Fruit fly (Drosophila melanogaster): Measurements from ENCODE around the gene CG4592.

Gene CG4592

DNA sequence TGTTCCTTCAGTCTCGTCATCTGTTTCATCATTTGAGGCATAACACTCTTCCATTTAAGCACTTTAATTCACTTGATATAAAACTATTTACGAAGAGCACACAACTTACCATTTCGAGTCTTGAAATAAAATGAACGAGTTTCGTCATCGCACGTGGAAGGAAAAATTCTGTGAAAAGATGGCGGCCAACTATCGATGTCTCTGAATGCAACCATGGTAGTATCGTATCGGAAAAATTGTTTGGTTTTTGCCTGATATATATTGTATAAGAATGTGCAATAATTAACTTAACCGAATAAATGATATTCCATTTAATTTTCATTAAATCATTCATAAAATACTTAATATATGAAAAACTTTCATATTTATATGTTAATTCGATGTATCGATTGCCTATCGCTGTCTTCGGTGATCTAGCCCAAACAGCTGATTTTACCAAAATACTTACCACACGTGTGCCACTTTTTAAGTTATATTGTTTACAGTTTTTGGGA, 26.5 kb upstream of the CG4592 start, which contains the start of gene Bka (continued):
- TF ChIP-seq CG1792 (GFP tag; optimal IDR thresholded peaks at IDR 0.05) (no peak), Pdp1 (GFP tag; optimal IDR thresholded peaks at IDR 0.05) (peak in 1 of 2 experiments; percentile 81), sd (tag; optimal IDR thresholded peaks at IDR 0.05) (peak; percentile 88), ems (GFP tag; optimal IDR thresholded peaks at IDR 0.05) (peak; percentile 17), CG14710 (tag; optimal IDR thresholded peaks at IDR 0.05) (peak; percentile 91), CG17568 (GFP tag; optimal IDR thresholded peaks at IDR 0.05) (peak; percentile 78), Sox102F (GFP tag; optimal IDR thresholded peaks at IDR 0.05) (no peak), Eip74EF (GFP tag; optimal IDR thresholded peaks at IDR 0.05) (peak in 1 of 2 experiments; percentile 65), Spps (tag; optimal IDR thresholded peaks at IDR 0.05) (peak; percentile 34), ewg (GFP tag; optimal IDR thresholded peaks at IDR 0.05) (no peak), CG33213 (GFP tag; optimal IDR thresholded peaks at IDR 0.05) (peak; percentile 20), CG17385 (GFP tag; optimal IDR thresholded peaks at IDR 0.05) (peak; percentile 79), kah (GFP tag; optimal IDR thresholded peaks at IDR 0.05) (peak; percentile 45), seq (GFP tag; IDR thresholded peaks at IDR 0.05) (no peak), HLHmδ (GFP tag; optimal IDR thresholded peaks at IDR 0.05) (no peak), Fer1 (GFP tag; optimal IDR thresholded peaks at IDR 0.05) (peak; percentile 81), CG1529 (GFP tag; optimal IDR thresholded peaks at IDR 0.05) (peak; percentile 26), p53 (GFP tag; optimal IDR thresholded peaks at IDR 0.05) (no peak), gt (GFP tag; IDR thresholded peaks at IDR 0.05) (no peak), zfh1 (GFP tag; IDR thresholded peaks at IDR 0.05) (no peak), pita (GFP tag; optimal IDR thresholded peaks at IDR 0.05) (no peak), wdn (GFP tag; IDR thresholded peaks at IDR 0.05) (peak; percentile 17; the same call in 1 of the 2 replicates), sima (GFP tag; optimal IDR thresholded peaks at IDR 0.05) (no peak), CG33557 (GFP tag; optimal IDR thresholded peaks at IDR 0.05) (peak; percentile 68), Six4 (GFP tag; optimal IDR thresholded peaks at IDR 0.05) (no peak), Gsc (GFP tag; IDR thresholded peaks at IDR 0.05) (no peak), repo (GFP tag; optimal IDR thresholded peaks at IDR 0.05) (no peak), B-H1 (GFP tag; IDR thresholded peaks at IDR 0.05) (no peak), Neu2 (GFP tag; optimal IDR thresholded peaks at IDR 0.05; ENCODE audit: borderline replicate concordance) (no peak), bowl (GFP tag; IDR thresholded peaks at IDR 0.05) (no peak), chif (GFP tag; optimal IDR thresholded peaks at IDR 0.05) (no peak), org-1 (GFP tag; optimal IDR thresholded peaks at IDR 0.05) (peak; percentile 8), CG8089 (GFP tag; optimal IDR thresholded peaks at IDR 0.05) (no peak), CG2202 (tag; optimal IDR thresholded peaks at IDR 0.05) (peak; percentile 60), eve (GFP tag; optimal IDR thresholded peaks at IDR 0.05) (no peak), CG11560 (tag; IDR thresholded peaks at IDR 0.05) (no peak), CG4707 (GFP tag; optimal IDR thresholded peaks at IDR 0.05) (peak; percentile 37), CG11093 (GFP tag; IDR thresholded peaks at IDR 0.05) (no peak), Myb (GFP tag; optimal IDR thresholded peaks at IDR 0.05) (no peak), CG6683 (GFP tag; optimal IDR thresholded peaks at IDR 0.05) (peak; percentile 47), Dek (tag; optimal IDR thresholded peaks at IDR 0.05) (peak; percentile 39), bab2 (GFP tag; optimal IDR thresholded peaks at IDR 0.05) (no peak), CG4854 (GFP tag; optimal IDR thresholded peaks at IDR 0.05) (peak; percentile 29), vfl (GFP tag; optimal IDR thresholded peaks at IDR 0.05) (no peak), pum (GFP tag; optimal IDR thresholded peaks at IDR 0.05) (no peak), fd102C (GFP tag; optimal IDR thresholded peaks at IDR 0.05) (no peak), CG30403 (GFP tag; optimal IDR thresholded peaks at IDR 0.05) (peak; percentile 26), CG3847 (GFP tag; IDR thresholded peaks at IDR 0.05) (no peak; the same call in 1 of the 2 replicates), Lim3 (GFP tag; IDR thresholded peaks at IDR 0.05) (no peak), Mes4 (GFP tag; optimal IDR thresholded peaks at IDR 0.05) (no peak), HmgZ (tag; optimal IDR thresholded peaks at IDR 0.05) (peak; percentile 83)
